Worm (Caenorhabditis elegans) whole organism, young adult: ENCODE results near the gene F27C8.3.
"Not testable (repeated sequence)": the region's sequence is repeated elsewhere in the genome, so short reads cannot be mapped to it uniquely, and the experiment has no call there.

Source experiments
- B0261.1 ChIP-seq: sonication (generic microtip); optimal IDR thresholded peaks from 2 replicates; lab custom pipeline; 2016; ENCODE audit warnings: mild to moderate bottlenecking, missing genetic modification characterization, moderate library complexity, missing compliant biosample characterization
- B0336.3 ChIP-seq: fragments of 200-800 bp; sonication (Bioruptor generic); IDR thresholded peaks from 2 replicates; pipeline ENCODE4 v1.3.6; 2022; ENCODE audit warnings: missing genetic modification characterization, missing compliant biosample characterization
- C17E4.6 ChIP-seq: fragments of 200-800 bp; sonication (Bioruptor generic); IDR thresholded peaks from 2 replicates; pipeline ENCODE4 v1.3.6; 2022; ENCODE audit warnings: missing genetic modification reagents, missing genetic modification characterization, missing compliant biosample characterization
- D2030.7 ChIP-seq: fragments of 200-800 bp; sonication (Bioruptor generic); IDR thresholded peaks from 2 replicates; pipeline ENCODE4 v1.3.6; 2022; ENCODE audit warnings: missing genetic modification reagents, missing genetic modification characterization, missing compliant biosample characterization
- F10E7.11 ChIP-seq: sonication (generic microtip); optimal IDR thresholded peaks from 2 replicates; lab custom pipeline; 2017; ENCODE audit warnings: mild to moderate bottlenecking, missing genetic modification characterization, moderate library complexity, missing compliant biosample characterization
- F22D6.2 ChIP-seq: sonication (generic microtip); optimal IDR thresholded peaks from 2 replicates; lab custom pipeline; 2016; ENCODE audit warnings: mild to moderate bottlenecking, missing genetic modification characterization, missing compliant biosample characterization
- F55B11.4 ChIP-seq: sonication (generic microtip); optimal IDR thresholded peaks from 2 replicates; lab custom pipeline; 2016; ENCODE audit warnings: missing compliant biosample characterization, missing genetic modification characterization, borderline replicate concordance; ENCODE audit not compliant: insufficient read depth
- K11D2.4 ChIP-seq: fragments of 200-800 bp; sonication (Bioruptor generic); IDR thresholded peaks from 2 replicates; pipeline ENCODE4 v1.3.6; 2022; ENCODE audit warnings: missing genetic modification reagents, missing genetic modification characterization, missing compliant biosample characterization
- Y67H2A.10 ChIP-seq: fragments of 200-800 bp; sonication (Bioruptor generic); conservative IDR thresholded peaks from 2 replicates; pipeline ENCODE4 v1.3.6; 2022; ENCODE audit warnings: missing genetic modification reagents, missing genetic modification characterization, missing compliant biosample characterization
- ZK185.1 ChIP-seq: sonication (generic microtip); optimal IDR thresholded peaks from 2 replicates; lab custom pipeline; 2016; ENCODE audit warnings: mild to moderate bottlenecking, missing genetic modification characterization, missing compliant biosample characterization; ENCODE audit not compliant: poor library complexity, severe bottlenecking
- akir-1 ChIP-seq: fragments of 200-800 bp; sonication (Bioruptor generic); optimal IDR thresholded peaks from 2 replicates; lab custom pipeline; 2018; ENCODE audit warnings: mild to moderate bottlenecking, missing genetic modification characterization, moderate library complexity, missing compliant biosample characterization
- aptf-3 ChIP-seq: fragments of 200-800 bp; sonication (Bioruptor generic); IDR thresholded peaks from 2 replicates; pipeline ENCODE4 v1.3.6; 2022; ENCODE audit warnings: missing genetic modification characterization, missing compliant biosample characterization
- bed-2 ChIP-seq: fragments of 200-800 bp; sonication (Bioruptor generic); IDR thresholded peaks from 2 replicates; pipeline ENCODE4 v1.3.6; 2022; ENCODE audit warnings: missing genetic modification reagents, missing genetic modification characterization, missing compliant biosample characterization
- ccch-3 ChIP-seq: fragments of 200-800 bp; sonication (Bioruptor generic); optimal IDR thresholded peaks from 2 replicates; lab custom pipeline; 2018; ENCODE audit warnings: mild to moderate bottlenecking, missing genetic modification characterization, missing compliant biosample characterization
- cebp-1 ChIP-seq, 2 experiments: fragments of 200-800 bp in 1 of 2; sonication (Bioruptor generic) in 1 of 2; sonication (generic microtip) in 1 of 2; IDR thresholded peaks in 1 of 2; optimal IDR thresholded peaks in 1 of 2; 2 replicates each; pipeline versions ENCODE4 v1.3.6 to Lab custom; 2017 to 2022; ENCODE audit warnings: missing compliant biosample characterization in 2 of 2, missing genetic modification characterization in 2 of 2, mild to moderate bottlenecking in 1 of 2, missing genetic modification reagents in 1 of 2, moderate library complexity in 1 of 2
- ceh-27 ChIP-seq: fragments of 200-800 bp; sonication (Bioruptor generic); optimal IDR thresholded peaks from 2 replicates; lab custom pipeline; 2018; ENCODE audit warnings: mild to moderate bottlenecking, missing genetic modification characterization, moderate library complexity, missing compliant biosample characterization
- ceh-40 ChIP-seq: fragments of 200-800 bp; sonication (Bioruptor generic); IDR thresholded peaks from 2 replicates; pipeline ENCODE4 v1.3.6; 2022; ENCODE audit warnings: missing genetic modification characterization, missing compliant biosample characterization
- ceh-58 ChIP-seq: fragments of 200-800 bp; sonication (Bioruptor generic); IDR thresholded peaks from 2 replicates; pipeline ENCODE4 v1.3.6; 2022; ENCODE audit warnings: missing genetic modification characterization, missing compliant biosample characterization
- die-1 ChIP-seq: sonication (generic microtip); optimal IDR thresholded peaks from 2 replicates; lab custom pipeline; 2016; ENCODE audit warnings: missing genotype, mild to moderate bottlenecking, missing genetic modification characterization, missing compliant biosample characterization
- dox-1 ChIP-seq: fragments of 200-800 bp; sonication (Bioruptor generic); IDR thresholded peaks from 2 replicates; pipeline ENCODE4 v1.3.6; 2022; ENCODE audit warnings: missing genetic modification reagents, missing genetic modification characterization, missing compliant biosample characterization
- egl-44 ChIP-seq: fragments of 200-800 bp; sonication (Bioruptor generic); IDR thresholded peaks from 2 replicates; pipeline ENCODE4 v1.3.6; 2022; ENCODE audit warnings: missing genetic modification reagents, missing genetic modification characterization, missing compliant biosample characterization
- egrh-3 ChIP-seq: fragments of 200-800 bp; sonication (Bioruptor generic); IDR thresholded peaks from 2 replicates; pipeline ENCODE4 v1.3.6; 2022; ENCODE audit warnings: missing genetic modification reagents, missing genetic modification characterization, missing compliant biosample characterization
- ekl-4 ChIP-seq: fragments of 200-800 bp; sonication (Bioruptor generic); IDR thresholded peaks from 2 replicates; pipeline ENCODE4 v1.3.6; 2022; ENCODE audit warnings: missing genetic modification reagents, missing genetic modification characterization, missing compliant biosample characterization
- let-526 ChIP-seq: fragments of 200-800 bp; sonication (Bioruptor generic); IDR thresholded peaks from 2 replicates; pipeline ENCODE4 v1.3.6; 2022; ENCODE audit warnings: missing genetic modification reagents, missing genetic modification characterization, missing compliant biosample characterization
- lin-26 ChIP-seq: fragments of 200-800 bp; sonication (Bioruptor generic); IDR thresholded peaks from 2 replicates; pipeline ENCODE4 v1.3.6; 2022; ENCODE audit warnings: missing genetic modification reagents, missing genetic modification characterization, missing compliant biosample characterization
- lin-35 ChIP-seq, 3 experiments: fragments of 150-350 bp in 2 of 3; sonication (generic microtip) in 1 of 3; optimal IDR thresholded peaks; 2 replicates each; lab custom pipeline; 2014 to 2018; ENCODE audit warnings: missing biosample characterization in 3 of 3, missing genetic modification characterization in 3 of 3, missing genetic modification reagents in 3 of 3
- lin-54 ChIP-seq: fragments of 200-800 bp; sonication (Bioruptor generic); optimal IDR thresholded peaks from 2 replicates; lab custom pipeline; 2018; ENCODE audit warnings: mild to moderate bottlenecking, missing genetic modification characterization, missing compliant biosample characterization
- lsy-27 ChIP-seq: sonication (generic microtip); optimal IDR thresholded peaks from 2 replicates; lab custom pipeline; 2017; ENCODE audit warnings: missing genetic modification characterization, mild to moderate bottlenecking, missing compliant biosample characterization, antibody characterized with exemption, missing genotype, borderline replicate concordance; ENCODE audit not compliant: insufficient read depth
- madf-10 ChIP-seq: sonication (generic microtip); optimal IDR thresholded peaks from 2 replicates; lab custom pipeline; 2016; ENCODE audit warnings: mild to moderate bottlenecking, missing genetic modification characterization, missing compliant biosample characterization
- madf-6 ChIP-seq: fragments of 200-800 bp; sonication (Bioruptor generic); IDR thresholded peaks from 2 replicates; pipeline ENCODE4 v1.3.6; 2022; ENCODE audit warnings: missing genetic modification reagents, missing genetic modification characterization, missing compliant biosample characterization
- mcd-1 ChIP-seq: fragments of 200-800 bp; sonication (Bioruptor generic); IDR thresholded peaks from 2 replicates; pipeline ENCODE4 v1.3.6; 2022; ENCODE audit warnings: missing genetic modification reagents, missing genetic modification characterization, missing compliant biosample characterization
- nhr-27 ChIP-seq: fragments of 200-800 bp; sonication (Bioruptor generic); optimal IDR thresholded peaks from 2 replicates; lab custom pipeline; 2018; ENCODE audit warnings: mild to moderate bottlenecking, missing genetic modification characterization, moderate library complexity, missing compliant biosample characterization
- pbrm-1 ChIP-seq: fragments of 200-800 bp; sonication (Bioruptor generic); IDR thresholded peaks from 2 replicates; pipeline ENCODE4 v1.3.6; 2022; ENCODE audit warnings: missing genetic modification reagents, missing genetic modification characterization, missing compliant biosample characterization
- pha-4 ChIP-seq: fragments of 150-350 bp; sonication (generic microtip); optimal IDR thresholded peaks from 2 replicates; lab custom pipeline; 2014; ENCODE audit warnings: missing biosample characterization, missing genetic modification reagents, missing genetic modification characterization
- rec-8 ChIP-seq, 2 experiments: sonication (generic microtip); optimal IDR thresholded peaks; 2 replicates each; lab custom pipeline; 2016; ENCODE audit warnings: mild to moderate bottlenecking in 2 of 2, missing genetic modification characterization in 2 of 2, missing genetic modification reagents in 2 of 2, missing genotype in 2 of 2, missing biosample characterization in 1 of 2, missing compliant biosample characterization in 1 of 2, moderate library complexity in 1 of 2
- sptf-2 ChIP-seq: fragments of 200-800 bp; sonication (Bioruptor generic); optimal IDR thresholded peaks from 2 replicates; lab custom pipeline; 2018; ENCODE audit warnings: mild to moderate bottlenecking, missing genetic modification characterization, missing compliant biosample characterization
- tbp1 ChIP-seq: fragments of 200-800 bp; sonication (Bioruptor generic); optimal IDR thresholded peaks from 2 replicates; lab custom pipeline; 2018; ENCODE audit warnings: mild to moderate bottlenecking, missing genetic modification characterization, missing compliant biosample characterization
- tlf-1 ChIP-seq: fragments of 200-800 bp; sonication (Bioruptor generic); optimal IDR thresholded peaks from 2 replicates; lab custom pipeline; 2018; ENCODE audit warnings: mild to moderate bottlenecking, missing genetic modification characterization, missing compliant biosample characterization
- unc-130 ChIP-seq: sonication (generic microtip); optimal IDR thresholded peaks from 2 replicates; lab custom pipeline; 2016; ENCODE audit warnings: missing genetic modification reagents, missing genetic modification characterization, missing compliant biosample characterization
- unc-62 ChIP-seq: fragments of 150-350 bp; optimal IDR thresholded peaks from 2 replicates; lab custom pipeline; 2014; ENCODE audit warnings: missing biosample characterization, missing genetic modification reagents, missing genetic modification characterization
- zfh-2 ChIP-seq: fragments of 200-800 bp; sonication (Bioruptor generic); conservative IDR thresholded peaks from 2 replicates; pipeline ENCODE4 v1.3.6; 2022; ENCODE audit warnings: missing genetic modification reagents, missing genetic modification characterization, missing compliant biosample characterization
- ztf-28 ChIP-seq: fragments of 200-800 bp; sonication (Bioruptor generic); IDR thresholded peaks from 2 replicates; pipeline ENCODE4 v1.3.6; 2022; ENCODE audit warnings: missing genetic modification reagents, missing genetic modification characterization, missing compliant biosample characterization

The F27C8.3 gene

ce11 chrIV:9595779-9596406, at the start of gene F27C8.3, which contains the start of gene F27C8.2:
Gene F27C8.3 (minus strand): TSS chrIV:9595879.
Gene F27C8.2 (plus strand): TSS chrIV:9596356.
- not testable (repeated sequence) for TF ChIP-seq unc-62 (GFP tag; lab: Kevin White, UChicago); aptf-3 (GFP tag; lab: Robert Waterston, UW); ztf-28

ce11 chrIV:9643188-9643587, 47.5 kb upstream of the F27C8.3 start, which contains the start of gene degl-2:
Gene degl-2 (plus strand): TSS chrIV:9643488.
- TF ChIP-seq egrh-3 (GFP tag; lab: Robert Waterston, UW) (no peak), cebp-1 (GFP tag; IDR thresholded peaks at IDR 0.05; lab: Robert Waterston, UW) (no peak), cebp-1 (tag; optimal IDR thresholded peaks at IDR 0.05; lab: Kevin White, UChicago) (no peak), tbp1 (no peak), pbrm-1 (GFP tag; lab: Robert Waterston, UW) (no peak), unc-130 (GFP tag; lab: Kevin White, UChicago) (no peak), lin-26 (GFP tag; lab: Robert Waterston, UW) (no peak), ceh-27 (no peak), ccch-3 (GFP tag; lab: Kevin White, UChicago) (no peak), D2030.7 (GFP tag; lab: Robert Waterston, UW) (no peak)

DNA sequence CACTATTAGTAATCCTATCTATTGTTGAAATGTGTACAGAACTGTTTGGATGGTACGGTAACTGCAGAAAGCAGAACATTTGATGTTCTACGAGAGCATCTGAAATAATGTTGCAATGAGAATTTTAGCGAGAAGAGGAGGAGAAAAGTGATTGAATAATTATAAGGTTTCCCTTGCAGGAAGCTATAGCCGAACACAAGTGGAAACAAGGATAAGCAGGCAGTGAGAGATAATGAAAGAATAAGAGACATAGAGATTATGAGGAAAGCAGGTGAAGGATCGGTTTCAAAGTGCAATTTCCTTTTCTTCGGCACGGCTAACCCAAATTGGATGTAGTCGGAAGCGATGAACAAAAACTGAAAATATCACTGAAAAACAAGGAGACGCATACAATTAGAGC, 46.2 kb upstream of the F27C8.3 start, which contains the start of gene del-2:
Gene del-2, minus strand, starts transcription at position 101 of the 400 bp plus-strand sequence.
- no peak for TF ChIP-seq let-526 (GFP tag; lab: Robert Waterston, UW)
- TF ChIP-seq Y67H2A.10 (GFP tag; lab: Robert Waterston, UW): no peak
- TF ChIP-seq lsy-27 (tag; lab: Kevin White, UChicago): no peak
- no peak for TF ChIP-seq ekl-4 (GFP tag; lab: Robert Waterston, UW)
- no peak for TF ChIP-seq C17E4.6 (GFP tag; lab: Robert Waterston, UW)
- TF ChIP-seq ZK185.1: no peak
- no peak for TF ChIP-seq akir-1 (GFP tag; lab: Kevin White, UChicago)
- TF ChIP-seq ceh-58: no peak
- TF ChIP-seq mcd-1 (GFP tag; lab: Robert Waterston, UW): no peak
- TF ChIP-seq ceh-40: no peak
- no peak for TF ChIP-seq madf-10 (tag; lab: Kevin White, UChicago)
- TF ChIP-seq aptf-3 (GFP tag; lab: Robert Waterston, UW): no peak
- TF ChIP-seq nhr-27 (tag; lab: Kevin White, UChicago): no peak
- TF ChIP-seq F10E7.11 (tag; lab: Kevin White, UChicago): no peak
- TF ChIP-seq lin-35 (GFP tag; optimal IDR thresholded peaks at IDR 0.05; lab: Kevin White, UChicago): no peak
- TF ChIP-seq unc-62 (GFP tag; lab: Kevin White, UChicago): no peak
- no peak for TF ChIP-seq tlf-1

DNA sequence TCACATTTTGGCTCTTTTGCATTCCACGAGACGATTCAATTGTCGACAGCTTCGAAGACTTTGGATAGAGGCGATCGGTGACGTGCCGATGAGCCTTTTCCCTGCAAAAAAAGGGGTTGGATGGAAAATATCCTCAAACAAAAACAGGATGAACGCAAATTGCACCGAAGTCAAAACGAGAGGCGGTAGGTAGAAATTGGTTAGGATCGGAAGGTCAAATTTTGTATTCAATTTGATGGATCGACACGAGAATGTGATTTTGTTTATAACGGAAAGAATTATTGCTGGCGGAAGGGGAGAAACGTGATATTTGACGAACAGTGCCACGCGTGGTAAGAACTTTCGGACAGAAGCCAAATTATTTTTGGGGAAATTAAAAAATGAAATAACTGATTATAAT, 39.2 kb upstream of the F27C8.3 start, which contains the start of gene mca-1:
Gene mca-1, minus strand, starts transcription at position 101 of the 400 bp plus-strand sequence.
- TF ChIP-seq dox-1 (no peak), B0261.1 (tag; lab: Kevin White, UChicago) (no peak), sptf-2 (GFP tag; lab: Kevin White, UChicago) (no peak), madf-6 (GFP tag; lab: Robert Waterston, UW) (no peak), bed-2 (GFP tag; lab: Robert Waterston, UW) (no peak), rec-8 (tag; optimal IDR thresholded peaks at IDR 0.05; lab: Kevin White, UChicago) (no peak), F22D6.2 (tag; lab: Kevin White, UChicago) (no peak), K11D2.4 (GFP tag; lab: Robert Waterston, UW) (no peak), zfh-2 (GFP tag; lab: Robert Waterston, UW) (no peak), B0336.3 (GFP tag; lab: Robert Waterston, UW) (no peak), pha-4 (tag; lab: Kevin White, UChicago) (no peak), let-526 (GFP tag; lab: Robert Waterston, UW) (no peak), die-1 (tag; lab: Kevin White, UChicago) (no peak), egl-44 (no peak), lin-54 (GFP tag; lab: Kevin White, UChicago) (no peak), F55B11.4 (tag; lab: Kevin White, UChicago) (no peak)
- TF ChIP-seq, all 124 proteins: peak for 0
